Worm (Caenorhabditis elegans) whole organism, young adult: ENCODE results near the gene rrp-8.

ENCODE experiments used
- B0336.3 ChIP-seq: fragments of 200-800 bp; sonication (Bioruptor generic); IDR thresholded peaks from 2 replicates; pipeline ENCODE4 v1.3.6; 2022; ENCODE audit warnings: missing genetic modification characterization, missing compliant biosample characterization
- C17E4.6 ChIP-seq: fragments of 200-800 bp; sonication (Bioruptor generic); IDR thresholded peaks from 2 replicates; pipeline ENCODE4 v1.3.6; 2022; ENCODE audit warnings: missing genetic modification reagents, missing genetic modification characterization, missing compliant biosample characterization
- F10E7.11 ChIP-seq: sonication (generic microtip); optimal IDR thresholded peaks from 2 replicates; lab custom pipeline; 2017; ENCODE audit warnings: mild to moderate bottlenecking, missing genetic modification characterization, moderate library complexity, missing compliant biosample characterization
- F22D6.2 ChIP-seq: sonication (generic microtip); optimal IDR thresholded peaks from 2 replicates; lab custom pipeline; 2016; ENCODE audit warnings: mild to moderate bottlenecking, missing genetic modification characterization, missing compliant biosample characterization
- F37B4.10 ChIP-seq: fragments of 200-800 bp; sonication (Bioruptor generic); IDR thresholded peaks from 2 replicates; pipeline ENCODE4 v1.3.6; 2022; ENCODE audit warnings: missing genetic modification characterization, missing compliant biosample characterization
- F39B2.1 ChIP-seq: fragments of 200-800 bp; sonication (Bioruptor generic); IDR thresholded peaks from 2 replicates; pipeline ENCODE4 v1.3.6; 2022; ENCODE audit warnings: missing genetic modification reagents, missing genetic modification characterization, missing compliant biosample characterization
- F52B5.7 ChIP-seq: sonication (generic microtip); optimal IDR thresholded peaks from 2 replicates; lab custom pipeline; 2016; ENCODE audit warnings: mild to moderate bottlenecking, missing genetic modification characterization, missing compliant biosample characterization
- F55B11.4 ChIP-seq: sonication (generic microtip); optimal IDR thresholded peaks from 2 replicates; lab custom pipeline; 2016; ENCODE audit warnings: missing compliant biosample characterization, missing genetic modification characterization, borderline replicate concordance; ENCODE audit not compliant: insufficient read depth
- F57A8.1 ChIP-seq: fragments of 200-800 bp; sonication (Bioruptor generic); optimal IDR thresholded peaks from 2 replicates; lab custom pipeline; 2018; ENCODE audit warnings: mild to moderate bottlenecking, missing genetic modification characterization, moderate library complexity, missing compliant biosample characterization
- F57C9.4 ChIP-seq: sonication (generic microtip); optimal IDR thresholded peaks from 2 replicates; lab custom pipeline; 2017; ENCODE audit warnings: mild to moderate bottlenecking, missing genetic modification characterization, missing compliant biosample characterization
- K11D2.4 ChIP-seq: fragments of 200-800 bp; sonication (Bioruptor generic); IDR thresholded peaks from 2 replicates; pipeline ENCODE4 v1.3.6; 2022; ENCODE audit warnings: missing genetic modification reagents, missing genetic modification characterization, missing compliant biosample characterization
- K12H6.12 ChIP-seq: fragments of 200-800 bp; sonication (Bioruptor generic); optimal IDR thresholded peaks from 2 replicates; lab custom pipeline; 2018; ENCODE audit warnings: mild to moderate bottlenecking, missing genetic modification characterization, missing compliant biosample characterization
- T07F8.4 ChIP-seq: sonication (generic microtip); optimal IDR thresholded peaks from 2 replicates; lab custom pipeline; 2016; ENCODE audit warnings: mild to moderate bottlenecking, missing genetic modification characterization, moderate library complexity, missing compliant biosample characterization
- Y53F4B.3 ChIP-seq: fragments of 200-800 bp; sonication (Bioruptor generic); IDR thresholded peaks from 2 replicates; pipeline ENCODE4 v1.3.6; 2022; ENCODE audit warnings: missing genetic modification reagents, missing genetic modification characterization, missing compliant biosample characterization
- Y67H2A.10 ChIP-seq: fragments of 200-800 bp; sonication (Bioruptor generic); conservative IDR thresholded peaks from 2 replicates; pipeline ENCODE4 v1.3.6; 2022; ENCODE audit warnings: missing genetic modification reagents, missing genetic modification characterization, missing compliant biosample characterization
- akir-1 ChIP-seq: fragments of 200-800 bp; sonication (Bioruptor generic); optimal IDR thresholded peaks from 2 replicates; lab custom pipeline; 2018; ENCODE audit warnings: mild to moderate bottlenecking, missing genetic modification characterization, moderate library complexity, missing compliant biosample characterization
- aptf-2 ChIP-seq: fragments of 200-800 bp; sonication (Bioruptor generic); conservative IDR thresholded peaks from 2 replicates; pipeline ENCODE4 v1.3.6; 2022; ENCODE audit warnings: missing genetic modification reagents, missing genetic modification characterization, missing compliant biosample characterization
- aptf-3 ChIP-seq: fragments of 200-800 bp; sonication (Bioruptor generic); IDR thresholded peaks from 2 replicates; pipeline ENCODE4 v1.3.6; 2022; ENCODE audit warnings: missing genetic modification characterization, missing compliant biosample characterization
- atf-7 ChIP-seq: sonication (generic microtip); optimal IDR thresholded peaks from 2 replicates; lab custom pipeline; 2017; ENCODE audit warnings: mild to moderate bottlenecking, missing genetic modification characterization, missing compliant biosample characterization
- athp-1 ChIP-seq: sonication (generic microtip); optimal IDR thresholded peaks from 2 replicates; lab custom pipeline; 2017; ENCODE audit warnings: mild to moderate bottlenecking, missing genetic modification characterization, missing compliant biosample characterization
- attf-3 ChIP-seq: fragments of 200-800 bp; sonication (Bioruptor generic); conservative IDR thresholded peaks from 2 replicates; pipeline ENCODE4 v1.3.6; 2022; ENCODE audit warnings: missing genetic modification reagents, missing genetic modification characterization, missing compliant biosample characterization
- attf-5 ChIP-seq: fragments of 200-800 bp; sonication (Bioruptor generic); optimal IDR thresholded peaks from 2 replicates; lab custom pipeline; 2018; ENCODE audit warnings: mild to moderate bottlenecking, missing genetic modification characterization, missing compliant biosample characterization
- attf-6 ChIP-seq: fragments of 200-800 bp; sonication (Bioruptor generic); IDR thresholded peaks from 2 replicates; pipeline ENCODE4 v1.3.6; 2022; ENCODE audit warnings: missing genetic modification reagents, missing genetic modification characterization, missing compliant biosample characterization
- bed-2 ChIP-seq: fragments of 200-800 bp; sonication (Bioruptor generic); IDR thresholded peaks from 2 replicates; pipeline ENCODE4 v1.3.6; 2022; ENCODE audit warnings: missing genetic modification reagents, missing genetic modification characterization, missing compliant biosample characterization
- ceh-40 ChIP-seq: fragments of 200-800 bp; sonication (Bioruptor generic); IDR thresholded peaks from 2 replicates; pipeline ENCODE4 v1.3.6; 2022; ENCODE audit warnings: missing genetic modification characterization, missing compliant biosample characterization
- ceh-58 ChIP-seq: fragments of 200-800 bp; sonication (Bioruptor generic); IDR thresholded peaks from 2 replicates; pipeline ENCODE4 v1.3.6; 2022; ENCODE audit warnings: missing genetic modification characterization, missing compliant biosample characterization
- chd-7 ChIP-seq: sonication (generic microtip); optimal IDR thresholded peaks from 2 replicates; lab custom pipeline; 2016; ENCODE audit warnings: mild to moderate bottlenecking, missing genetic modification characterization, moderate library complexity, missing compliant biosample characterization
- die-1 ChIP-seq: sonication (generic microtip); optimal IDR thresholded peaks from 2 replicates; lab custom pipeline; 2016; ENCODE audit warnings: missing genotype, mild to moderate bottlenecking, missing genetic modification characterization, missing compliant biosample characterization
- dpff-1 ChIP-seq: sonication (generic microtip); optimal IDR thresholded peaks from 2 replicates; lab custom pipeline; 2017; ENCODE audit warnings: mild to moderate bottlenecking, missing genetic modification characterization, missing compliant biosample characterization
- ets-4 ChIP-seq: fragments of 200-800 bp; sonication (Bioruptor generic); optimal IDR thresholded peaks from 2 replicates; lab custom pipeline; 2018; ENCODE audit warnings: mild to moderate bottlenecking, missing genetic modification characterization, missing compliant biosample characterization
- fkh-3 ChIP-seq: sonication (generic microtip); optimal IDR thresholded peaks from 2 replicates; lab custom pipeline; 2016; ENCODE audit warnings: mild to moderate bottlenecking, missing genetic modification characterization, missing compliant biosample characterization
- hmg-1.2 ChIP-seq: fragments of 200-800 bp; sonication (Bioruptor generic); IDR thresholded peaks from 2 replicates; pipeline ENCODE4 v1.3.6; 2022; ENCODE audit warnings: missing genetic modification reagents, missing genetic modification characterization, missing compliant biosample characterization
- hmg-20 ChIP-seq: fragments of 200-800 bp; sonication (Bioruptor generic); IDR thresholded peaks from 2 replicates; pipeline ENCODE4 v1.3.6; 2022; ENCODE audit warnings: missing genetic modification reagents, missing genetic modification characterization, missing compliant biosample characterization
- lin-40 ChIP-seq: sonication (generic microtip); optimal IDR thresholded peaks from 2 replicates; lab custom pipeline; 2016; ENCODE audit warnings: missing genetic modification characterization, mild to moderate bottlenecking, missing compliant biosample characterization, missing genotype, missing genetic modification reagents
- lsy-27 ChIP-seq: sonication (generic microtip); optimal IDR thresholded peaks from 2 replicates; lab custom pipeline; 2017; ENCODE audit warnings: missing genetic modification characterization, mild to moderate bottlenecking, missing compliant biosample characterization, antibody characterized with exemption, missing genotype, borderline replicate concordance; ENCODE audit not compliant: insufficient read depth
- madf-10 ChIP-seq: sonication (generic microtip); optimal IDR thresholded peaks from 2 replicates; lab custom pipeline; 2016; ENCODE audit warnings: mild to moderate bottlenecking, missing genetic modification characterization, missing compliant biosample characterization
- madf-6 ChIP-seq: fragments of 200-800 bp; sonication (Bioruptor generic); IDR thresholded peaks from 2 replicates; pipeline ENCODE4 v1.3.6; 2022; ENCODE audit warnings: missing genetic modification reagents, missing genetic modification characterization, missing compliant biosample characterization
- mxl-1 ChIP-seq: sonication (generic microtip); optimal IDR thresholded peaks from 2 replicates; lab custom pipeline; 2016; ENCODE audit warnings: missing genetic modification characterization, missing compliant biosample characterization
- nhr-120 ChIP-seq: fragments of 200-800 bp; sonication (Bioruptor generic); IDR thresholded peaks from 2 replicates; pipeline ENCODE4 v1.3.6; 2022; ENCODE audit warnings: missing genetic modification characterization, missing compliant biosample characterization
- nhr-27 ChIP-seq: fragments of 200-800 bp; sonication (Bioruptor generic); optimal IDR thresholded peaks from 2 replicates; lab custom pipeline; 2018; ENCODE audit warnings: mild to moderate bottlenecking, missing genetic modification characterization, moderate library complexity, missing compliant biosample characterization
- pha-4 ChIP-seq: fragments of 150-350 bp; sonication (generic microtip); optimal IDR thresholded peaks from 2 replicates; lab custom pipeline; 2014; ENCODE audit warnings: missing biosample characterization, missing genetic modification reagents, missing genetic modification characterization
- rec-8 ChIP-seq, 2 experiments: sonication (generic microtip); optimal IDR thresholded peaks; 2 replicates each; lab custom pipeline; 2016; ENCODE audit warnings: mild to moderate bottlenecking in 2 of 2, missing genetic modification characterization in 2 of 2, missing genetic modification reagents in 2 of 2, missing genotype in 2 of 2, missing biosample characterization in 1 of 2, missing compliant biosample characterization in 1 of 2, moderate library complexity in 1 of 2
- sdz-38 ChIP-seq: sonication (generic microtip); optimal IDR thresholded peaks from 2 replicates; lab custom pipeline; 2016; ENCODE audit warnings: missing genotype, missing genetic modification characterization, missing compliant biosample characterization
- sea-2 ChIP-seq: fragments of 200-800 bp; sonication (Bioruptor generic); IDR thresholded peaks from 2 replicates; pipeline ENCODE4 v1.3.6; 2022; ENCODE audit warnings: missing genetic modification characterization, missing compliant biosample characterization
- snpc-1.1 ChIP-seq: sonication (generic microtip); optimal IDR thresholded peaks from 2 replicates; lab custom pipeline; 2017; ENCODE audit warnings: missing genetic modification characterization, mild to moderate bottlenecking, missing compliant biosample characterization, antibody characterized with exemption, moderate library complexity, missing genotype, missing genetic modification reagents; ENCODE audit not compliant: insufficient read depth
- tbp1 ChIP-seq: fragments of 200-800 bp; sonication (Bioruptor generic); optimal IDR thresholded peaks from 2 replicates; lab custom pipeline; 2018; ENCODE audit warnings: mild to moderate bottlenecking, missing genetic modification characterization, missing compliant biosample characterization
- tbx-9 ChIP-seq: sonication (generic microtip); optimal IDR thresholded peaks from 2 replicates; lab custom pipeline; 2016; ENCODE audit warnings: borderline replicate concordance, missing genetic modification characterization, inconsistent platforms, missing compliant biosample characterization
- ztf-18 ChIP-seq: sonication (generic microtip); optimal IDR thresholded peaks from 2 replicates; lab custom pipeline; 2016; ENCODE audit warnings: missing genotype, mild to moderate bottlenecking, missing genetic modification characterization, missing compliant biosample characterization
- ztf-25 ChIP-seq: fragments of 200-800 bp; sonication (Bioruptor generic); IDR thresholded peaks from 2 replicates; pipeline ENCODE4 v1.3.6; 2022; ENCODE audit warnings: missing genetic modification reagents, missing genetic modification characterization, missing compliant biosample characterization
- ztf-28 ChIP-seq: fragments of 200-800 bp; sonication (Bioruptor generic); IDR thresholded peaks from 2 replicates; pipeline ENCODE4 v1.3.6; 2022; ENCODE audit warnings: missing genetic modification reagents, missing genetic modification characterization, missing compliant biosample characterization

rrp-8 gene

DNA sequence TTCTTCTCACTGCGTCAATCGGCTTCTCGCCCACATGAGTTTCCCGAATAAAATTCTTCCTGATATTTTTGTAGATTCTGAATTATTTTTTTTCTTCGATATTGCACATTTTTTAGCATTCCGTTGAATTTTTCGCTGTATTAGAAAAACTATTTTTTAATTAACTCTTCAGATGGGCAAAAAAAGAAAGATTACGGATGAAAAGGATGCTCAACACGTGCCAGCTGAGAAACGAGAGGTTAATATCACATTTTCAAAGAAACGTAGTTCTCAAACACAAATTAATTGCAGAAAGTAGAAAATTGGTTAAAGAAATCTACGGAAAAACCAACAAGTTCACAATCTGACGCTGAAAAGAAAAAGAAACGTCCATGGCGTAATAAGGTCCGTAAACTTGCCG, at the start of gene rrp-8:
Gene rrp-8, plus strand, starts transcription at position 173 of the 400 bp plus-strand sequence.
- TF ChIP-seq B0336.3 (GFP tag; lab: Robert Waterston, UW) (peak; percentile 32), aptf-2 (no peak), sea-2 (GFP tag; lab: Robert Waterston, UW) (no peak), F52B5.7 (tag; lab: Kevin White, UChicago) (no peak), dpff-1 (tag; lab: Kevin White, UChicago) (peak; percentile 31), pha-4 (tag; lab: Kevin White, UChicago) (no peak), mxl-1 (tag; lab: Kevin White, UChicago) (no peak), atf-7 (no peak), fkh-3 (tag; lab: Kevin White, UChicago) (no peak), attf-3 (GFP tag; lab: Robert Waterston, UW) (no peak), Y53F4B.3 (GFP tag; lab: Robert Waterston, UW) (no peak), die-1 (tag; lab: Kevin White, UChicago) (no peak), T07F8.4 (tag; lab: Kevin White, UChicago) (no peak), Y67H2A.10 (no peak), bed-2 (no peak), K11D2.4 (GFP tag; lab: Robert Waterston, UW) (no peak), hmg-1.2 (GFP tag; lab: Robert Waterston, UW) (no peak), ztf-18 (tag; lab: Kevin White, UChicago) (no peak), F37B4.10 (GFP tag; lab: Robert Waterston, UW) (no peak), attf-6 (GFP tag; lab: Robert Waterston, UW) (no peak), madf-6 (GFP tag; lab: Robert Waterston, UW) (peak; percentile 17; the same call in 1 of the 2 replicates), tbp1 (GFP tag; lab: Kevin White, UChicago) (no peak), nhr-120 (GFP tag; lab: Robert Waterston, UW) (no peak), ztf-25 (GFP tag; lab: Robert Waterston, UW) (no peak), hmg-20 (no peak), lin-40 (tag; lab: Kevin White, UChicago) (no peak), attf-5 (GFP tag; lab: Kevin White, UChicago) (no peak), F39B2.1 (GFP tag; lab: Robert Waterston, UW) (no peak), lsy-27 (tag; lab: Kevin White, UChicago) (no peak), sdz-38 (tag; lab: Kevin White, UChicago) (no peak), F22D6.2 (tag; lab: Kevin White, UChicago) (no peak), ztf-28 (GFP tag; lab: Robert Waterston, UW) (no peak), chd-7 (tag; lab: Kevin White, UChicago) (no peak), snpc-1.1 (peak; percentile 51), madf-10 (tag; lab: Kevin White, UChicago) (no peak), tbx-9 (tag; lab: Kevin White, UChicago) (peak; percentile 3), F55B11.4 (tag; lab: Kevin White, UChicago) (no peak), athp-1 (tag; lab: Kevin White, UChicago) (no peak), nhr-27 (no peak), F57A8.1 (GFP tag; lab: Kevin White, UChicago) (no peak), ceh-40 (GFP tag; lab: Robert Waterston, UW) (no peak), ceh-58 (GFP tag; lab: Robert Waterston, UW) (no peak), rec-8 (tag; optimal IDR thresholded peaks at IDR 0.05; lab: Kevin White, UChicago) (no peak), K12H6.12 (tag; lab: Kevin White, UChicago) (no peak), aptf-3 (no peak), C17E4.6 (GFP tag; lab: Robert Waterston, UW) (no peak), F57C9.4 (tag; lab: Kevin White, UChicago) (no peak), F10E7.11 (tag; lab: Kevin White, UChicago) (no peak), akir-1 (no peak), ets-4 (no peak)
